Worm (Caenorhabditis elegans): ENCODE results near the gene tmem-184.

Gene tmem-184

ce11 chrX:14717782-14718181, 11.1 kb upstream of the tmem-184 start:
- TF ChIP-seq rpc-1 (optimal IDR thresholded peaks at IDR 0.05) = no peak
- TF ChIP-seq rpc-1 (tag; optimal IDR thresholded peaks at IDR 0.05) = peak; percentile 35
- peak; percentile 76 for TF ChIP-seq snpc-4 (GFP tag; optimal IDR thresholded peaks at IDR 0.05)
- TF ChIP-seq snpc-4 (tag; optimal IDR thresholded peaks at IDR 0.05) = peak in 3 of 4 experiments; percentile 46 to 85 (median 73)
- TF ChIP-seq attf-5 (GFP tag; optimal IDR thresholded peaks at IDR 0.05) = no peak
- peak; percentile 64 for TF ChIP-seq snpc-1.1 (tag; optimal IDR thresholded peaks at IDR 0.05; ENCODE audit: insufficient read depth)

ce11 chrX:14715459-14715858, 8.8 kb upstream of the tmem-184 start:
- TF ChIP-seq ceh-58 (GFP tag; IDR thresholded peaks at IDR 0.05) (no peak), repo-1 (tag; optimal IDR thresholded peaks at IDR 0.05) (no peak), lin-35 (GFP tag; optimal IDR thresholded peaks at IDR 0.05) (no peak), nfya-1 (tag; optimal IDR thresholded peaks at IDR 0.05; ENCODE audit: borderline replicate concordance, insufficient read depth) (no peak), hmg-1.2 (GFP tag; IDR thresholded peaks at IDR 0.05) (peak; percentile 37; the same call in 1 of the 2 replicates), F10E7.11 (tag; optimal IDR thresholded peaks at IDR 0.05) (no peak), lsy-27 (tag; optimal IDR thresholded peaks at IDR 0.05; ENCODE audit: borderline replicate concordance, insufficient read depth) (no peak), nhr-179 (tag; optimal IDR thresholded peaks at IDR 0.05) (no peak), snpc-4 (GFP tag; optimal IDR thresholded peaks at IDR 0.05) (no peak), snpc-4 (tag; optimal IDR thresholded peaks at IDR 0.05) (peak in 3 of 4 experiments; percentile 29 to 92 (median 91)), Y95B8A.8 (GFP tag; IDR thresholded peaks at IDR 0.05) (no peak), bed-1 (GFP tag; IDR thresholded peaks at IDR 0.05) (no peak), F37B4.10 (GFP tag; IDR thresholded peaks at IDR 0.05) (no peak), Y79H2A.3 (GFP tag; conservative IDR thresholded peaks at IDR 0.05) (no peak), nhr-80 (tag; optimal IDR thresholded peaks at IDR 0.05) (no peak), K11D2.4 (GFP tag; IDR thresholded peaks at IDR 0.05) (no peak), aptf-3 (GFP tag; IDR thresholded peaks at IDR 0.05) (no peak), madf-6 (GFP tag; IDR thresholded peaks at IDR 0.05) (no peak), C06A6.2 (GFP tag; conservative IDR thresholded peaks at IDR 0.05) (no peak)

ce11 chrX:14711168-14711629, 4.5 kb upstream of the tmem-184 start, which contains the start of gene atrn-1:
Gene atrn-1 (plus strand): TSS chrX:14711579.
- TF ChIP-seq ceh-27 (GFP tag; optimal IDR thresholded peaks at IDR 0.05) = no peak
- TF ChIP-seq attf-5 (GFP tag; optimal IDR thresholded peaks at IDR 0.05) = no peak
- no peak for TF ChIP-seq attf-3 (GFP tag; conservative IDR thresholded peaks at IDR 0.05)
- TF ChIP-seq hmg-1.2 (GFP tag; IDR thresholded peaks at IDR 0.05) = peak; percentile 71; the same call in 1 of the 2 replicates
- TF ChIP-seq B0336.3 (GFP tag; IDR thresholded peaks at IDR 0.05) = no peak
- TF ChIP-seq ceh-91 (GFP tag; IDR thresholded peaks at IDR 0.05) = no peak
- no peak for TF ChIP-seq sea-2 (GFP tag; IDR thresholded peaks at IDR 0.05)
- TF ChIP-seq F52B5.7 (tag; optimal IDR thresholded peaks at IDR 0.05) = no peak
- TF ChIP-seq nhr-80 (tag; optimal IDR thresholded peaks at IDR 0.05) = peak; percentile 5
- TF ChIP-seq efl-1 (GFP tag; optimal IDR thresholded peaks at IDR 0.05) = no peak

- no peak for TF ChIP-seq F33H1.4 (GFP tag; IDR thresholded peaks at IDR 0.05)
- TF ChIP-seq ztf-3 (GFP tag; optimal IDR thresholded peaks at IDR 0.05) = no peak
These were observed 2.9 kb upstream of the tmem-184 start for ce11 chrX:14709591-14709990.

- TF ChIP-seq hrde-1 (tag; optimal IDR thresholded peaks at IDR 0.05; ENCODE audit: borderline replicate concordance) = no peak
- TF ChIP-seq nfya-1 (tag; optimal IDR thresholded peaks at IDR 0.05; ENCODE audit: borderline replicate concordance, insufficient read depth) = no peak
- TF ChIP-seq hmg-1.2 (GFP tag; IDR thresholded peaks at IDR 0.05) = peak; percentile 62
- TF ChIP-seq cebp-2 (GFP tag; IDR thresholded peaks at IDR 0.05) = no peak
- TF ChIP-seq F33H1.4 (GFP tag; IDR thresholded peaks at IDR 0.05) = no peak
- no peak for TF ChIP-seq hlh-12 (tag; optimal IDR thresholded peaks at IDR 0.05)
- peak; percentile 98 for TF ChIP-seq egrh-3 (GFP tag; IDR thresholded peaks at IDR 0.05)
- TF ChIP-seq ztf-18 (tag; optimal IDR thresholded peaks at IDR 0.05) = peak; percentile 62
- peak; percentile 100 for TF ChIP-seq zfh-2 (GFP tag; conservative IDR thresholded peaks at IDR 0.05)
- TF ChIP-seq mcd-1 (GFP tag; IDR thresholded peaks at IDR 0.05) = peak; percentile 98
- no peak for TF ChIP-seq tbx-9 (tag; optimal IDR thresholded peaks at IDR 0.05; ENCODE audit: borderline replicate concordance)
- peak; percentile 71; the same call in 1 of the 2 replicates for TF ChIP-seq let-526 (GFP tag; IDR thresholded peaks at IDR 0.05)
- peak; percentile 93 for TF ChIP-seq dox-1 (GFP tag; IDR thresholded peaks at IDR 0.05)
- peak; percentile 11 for TF ChIP-seq ets-4 (GFP tag; optimal IDR thresholded peaks at IDR 0.05)
These were observed 1.5 kb upstream of the tmem-184 start for ce11 chrX:14708176-14708642.

Data from whole organism, young adult.